Fruit fly (Drosophila melanogaster): ENCODE results near the gene Hsc70-2.

Hsc70-2 gene

dm6 chr3R:13015811-13016766 lies 28.5 kb upstream of the Hsc70-2 start (continued):
- TF ChIP-seq so (GFP tag; IDR thresholded peaks at IDR 0.05): 0 out of 3 replicates have a peak, but pooled peaks have one; percentile 7
- no peak for TF ChIP-seq CG4424 (GFP tag; optimal IDR thresholded peaks at IDR 0.05)
- no peak for TF ChIP-seq amos (GFP tag; IDR thresholded peaks at IDR 0.05; ENCODE audit: partially characterized antibody)
- no peak for TF ChIP-seq prd (optimal IDR thresholded peaks at IDR 0.05)
- TF ChIP-seq prd (GFP tag; IDR thresholded peaks at IDR 0.05): no peak
- TF ChIP-seq fd102C (GFP tag; optimal IDR thresholded peaks at IDR 0.05): no peak

- TF ChIP-seq sug (tag; optimal IDR thresholded peaks at IDR 0.05): peak; percentile 23
- TF ChIP-seq Drgx (GFP tag; IDR thresholded peaks at IDR 0.05): peak; percentile 43
- TF ChIP-seq rib (GFP tag; IDR thresholded peaks at IDR 0.05): peak; percentile 67; the same call in 1 of the 2 replicates
- no peak for TF ChIP-seq CG8359 (GFP tag; optimal IDR thresholded peaks at IDR 0.05; ENCODE audit: borderline replicate concordance)
- no peak for TF ChIP-seq inv (GFP tag; IDR thresholded peaks at IDR 0.05; ENCODE audit: partially characterized antibody)
- TF ChIP-seq C15 (GFP tag; IDR thresholded peaks at IDR 0.05): 0 out of 3 replicates have a peak, but pooled peaks have one; percentile 13
- peak; percentile 39; the same call in 1 of the 2 replicates for TF ChIP-seq CG32772 (GFP tag; IDR thresholded peaks at IDR 0.05)
- TF ChIP-seq CG9932 (GFP tag; IDR thresholded peaks at IDR 0.05): peak; percentile 47
- no peak for TF ChIP-seq wdn (GFP tag; IDR thresholded peaks at IDR 0.05)
- TF ChIP-seq CG2202 (tag; optimal IDR thresholded peaks at IDR 0.05): no peak
- TF ChIP-seq CG17359 (tag; optimal IDR thresholded peaks at IDR 0.05): no peak
- no peak for TF ChIP-seq Xrp1 (GFP tag; IDR thresholded peaks at IDR 0.05)
- TF ChIP-seq crol (GFP tag; IDR thresholded peaks at IDR 0.05): peak; percentile 78
- TF ChIP-seq chinmo (GFP tag; IDR thresholded peaks at IDR 0.05; ENCODE audit: partially characterized antibody): peak; percentile 92
- TF ChIP-seq Antp (GFP tag; optimal IDR thresholded peaks at IDR 0.05): no peak
- TF ChIP-seq Pdp1 (GFP tag; optimal IDR thresholded peaks at IDR 0.05): peak in 1 of 2 experiments; percentile 65
- peak; percentile 62 for TF ChIP-seq CG10543 (GFP tag; optimal IDR thresholded peaks at IDR 0.05)
- TF ChIP-seq CG7963 (GFP tag; IDR thresholded peaks at IDR 0.05; ENCODE audit: partially characterized antibody): no peak
- no peak for TF ChIP-seq Hr39 (optimal IDR thresholded peaks at IDR 0.05)
- TF ChIP-seq CG3281 (GFP tag; optimal IDR thresholded peaks at IDR 0.05): no peak
- TF ChIP-seq az2 (GFP tag; optimal IDR thresholded peaks at IDR 0.05): no peak
- peak; percentile 35 for TF ChIP-seq lab (GFP tag; optimal IDR thresholded peaks at IDR 0.05)
- TF ChIP-seq NFAT (GFP tag; IDR thresholded peaks at IDR 0.05): peak; percentile 73; the same call in 1 of the 2 replicates
- peak; percentile 9 for TF ChIP-seq cwo (GFP tag; optimal IDR thresholded peaks at IDR 0.05)
- 0 out of 2 replicates have a peak, but pooled peaks have one; percentile 9 for TF ChIP-seq Adf1 (GFP tag; IDR thresholded peaks at IDR 0.05)
These were observed 26.9 kb upstream of the Hsc70-2 start for dm6 chr3R:13017623-13018036.

- TF ChIP-seq Dbx (GFP tag; IDR thresholded peaks at IDR 0.05): 0 out of 3 replicates have a peak, but pooled peaks have one; percentile 43
- TF ChIP-seq CG11695 (GFP tag; IDR thresholded peaks at IDR 0.05): no peak
- no peak for TF ChIP-seq CG15696 (tag; optimal IDR thresholded peaks at IDR 0.05)
- TF ChIP-seq CG6272 (GFP tag; IDR thresholded peaks at IDR 0.05): no peak
- no peak for TF ChIP-seq trh (GFP tag; optimal IDR thresholded peaks at IDR 0.05)
- TF ChIP-seq CG6854 (GFP tag; optimal IDR thresholded peaks at IDR 0.05): no peak
- no peak for TF ChIP-seq Atf-2 (GFP tag; optimal IDR thresholded peaks at IDR 0.05)
- TF ChIP-seq pros (GFP tag; optimal IDR thresholded peaks at IDR 0.05): peak; percentile 40
- TF ChIP-seq slbo (GFP tag; IDR thresholded peaks at IDR 0.05): 0 out of 2 replicates have a peak, but pooled peaks have one; percentile 12
- no peak for TF ChIP-seq CG18476 (GFP tag; optimal IDR thresholded peaks at IDR 0.05)
- no peak for TF ChIP-seq CG4282 (GFP tag; optimal IDR thresholded peaks at IDR 0.05)
- no peak for TF ChIP-seq dpn (GFP tag; optimal IDR thresholded peaks at IDR 0.05)
- TF ChIP-seq Hr78 (GFP tag; optimal IDR thresholded peaks at IDR 0.05): no peak
- peak; percentile 21; the same call in 1 of the 2 replicates for TF ChIP-seq crol (GFP tag; IDR thresholded peaks at IDR 0.05)
- TF ChIP-seq schlank (tag; optimal IDR thresholded peaks at IDR 0.05): no peak
- no peak for TF ChIP-seq h (optimal IDR thresholded peaks at IDR 0.05)
- TF ChIP-seq Dll (GFP tag; IDR thresholded peaks at IDR 0.05; ENCODE audit: partially characterized antibody): no peak
These were observed 26.2 kb upstream of the Hsc70-2 start for dm6 chr3R:13018284-13018900.

Data from whole organism, embryonic.